Worm (Caenorhabditis elegans): ENCODE data around the gene pigb-1.

- TF ChIP-seq ama-1 (optimal IDR thresholded peaks at IDR 0.05): no peak
- no peak for TF ChIP-seq daf-12 (tag; optimal IDR thresholded peaks at IDR 0.05)
Measured at ce11 chrII:5001866-5002265, 9.0 kb upstream of the pigb-1 start.
